Fruit fly (Drosophila melanogaster) whole organism, prepupa: ENCODE data around the gene CG4213.

ENCODE experiments used
- Gug ChIP-seq: fragments of 200-800 bp; sonication (Bioruptor generic); IDR thresholded peaks from 2 replicates; pipeline ENCODE4 v1.3.6; 2022; ENCODE audit warnings: missing biosample characterization, missing genetic modification characterization
- Lpt ChIP-seq: fragments of 200-800 bp; sonication (Bioruptor generic); optimal IDR thresholded peaks from 3 replicates; lab custom pipeline; 2016; ENCODE audit warnings: missing biosample characterization, missing genetic modification characterization
- Sox102F ChIP-seq: fragments of 200-800 bp; sonication (Bioruptor generic); optimal IDR thresholded peaks from 2 replicates; lab custom pipeline; 2016; ENCODE audit warnings: missing biosample characterization, mild to moderate bottlenecking, missing genetic modification characterization
- cyc ChIP-seq: fragments of 200-800 bp; sonication (Bioruptor generic); optimal IDR thresholded peaks from 3 replicates; lab custom pipeline; 2016; ENCODE audit warnings: missing biosample characterization, missing genetic modification characterization

dm6 chr2L:432119-432518 lies 30.1 kb upstream of the CG4213 start:
- TF ChIP-seq Sox102F (GFP tag; lab: Kevin White, UChicago) (no peak), Gug (no peak), Lpt (GFP tag; lab: Kevin White, UChicago) (no peak), cyc (no peak)
